Fruit fly (Drosophila melanogaster) S2 (cell line): ENCODE results near the gene oc.

Experiments used
- CG8478 ChIP-seq: fragments of >200 bp; optimal IDR thresholded peaks from 2 replicates; lab custom pipeline; 2018
- CTCF ChIP-seq, 2 experiments: fragments of >200 bp; optimal IDR thresholded peaks; 2 replicates each; lab custom pipeline; 2018

dm6 chrX:8592437-8593158 is 57.9 kb downstream of the oc start:
- TF ChIP-seq CTCF (optimal IDR thresholded peaks at IDR 0.05; lab: Kevin White, UChicago) (no peak), CG8478 (lab: Kevin White, UChicago) (no peak)
